Fruit fly (Drosophila melanogaster) whole organism, prepupa: ENCODE results near the gene Dhc1.

ENCODE experiments used
- CG16779 ChIP-seq: fragments of 200-800 bp; sonication (Bioruptor generic); optimal IDR thresholded peaks from 3 replicates; lab custom pipeline; 2017; ENCODE audit warnings: missing biosample characterization, mild to moderate bottlenecking, missing genetic modification characterization
- CG4318 ChIP-seq: fragments of 200-800 bp; sonication (Bioruptor generic); optimal IDR thresholded peaks from 3 replicates; lab custom pipeline; 2017; ENCODE audit warnings: missing biosample characterization, mild to moderate bottlenecking, missing genetic modification characterization
- CG6854 ChIP-seq: fragments of 200-800 bp; sonication (Bioruptor generic); optimal IDR thresholded peaks from 2 replicates; lab custom pipeline; 2017; ENCODE audit warnings: missing biosample characterization, mild to moderate bottlenecking, missing genetic modification characterization
- Ets96B ChIP-seq: fragments of 200-800 bp; optimal IDR thresholded peaks from 2 replicates; lab custom pipeline; 2019; ENCODE audit warnings: missing biosample characterization, mild to moderate bottlenecking, missing genetic modification characterization, moderate library complexity
- fd59A ChIP-seq: fragments of 200-800 bp; sonication (Bioruptor generic); optimal IDR thresholded peaks from 2 replicates; lab custom pipeline; 2017; ENCODE audit warnings: missing biosample characterization, mild to moderate bottlenecking, missing genetic modification characterization, missing genetic modification reagents
- fd85E ChIP-seq: fragments of 200-800 bp; sonication (Bioruptor generic); optimal IDR thresholded peaks from 3 replicates; lab custom pipeline; 2016; ENCODE audit warnings: missing biosample characterization, missing genetic modification characterization
- pdm3 ChIP-seq: fragments of 200-800 bp; sonication (Bioruptor generic); optimal IDR thresholded peaks from 3 replicates; lab custom pipeline; 2016; ENCODE audit warnings: missing biosample characterization, missing genetic modification characterization

DNA sequence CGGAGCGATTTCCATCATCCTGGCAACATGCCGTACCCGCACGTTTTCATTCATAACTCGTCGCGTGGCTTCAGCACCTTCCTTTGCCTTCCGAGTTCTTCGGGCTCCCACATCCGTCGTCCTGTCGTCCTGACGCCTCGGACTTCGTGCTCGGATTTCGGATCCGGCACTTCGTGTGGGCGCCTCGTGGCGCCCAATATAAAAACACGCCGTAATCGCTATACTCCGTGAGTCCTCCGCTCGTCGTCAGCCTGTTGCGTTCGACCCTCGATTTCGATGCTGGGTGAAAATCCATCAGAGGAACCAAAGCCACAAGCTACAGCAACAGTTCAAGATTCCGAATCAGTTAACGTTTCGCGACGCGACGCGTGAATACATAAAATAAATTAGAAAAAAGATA lies 34.1 kb downstream of the Dhc1 start:
- no peak for TF ChIP-seq CG16779
- TF ChIP-seq fd59A (GFP tag; lab: Kevin White, UChicago), result no peak
- no peak for TF ChIP-seq CG4318
- TF ChIP-seq fd85E (GFP tag; lab: Kevin White, UChicago), result no peak
- no peak for TF ChIP-seq Ets96B (tag; lab: Kevin White, UChicago)
- no peak for TF ChIP-seq pdm3 (GFP tag; lab: Kevin White, UChicago)
- TF ChIP-seq CG6854, result no peak
